Fruit fly (Drosophila melanogaster) Kc167 (cell line): ENCODE measurements around the gene Sugb.

ENCODE experiments used
- Myc ChIP-seq: fragments of >200 bp; optimal IDR thresholded peaks from 2 replicates; lab custom pipeline; 2017; ENCODE audit warnings: missing external identifiers
- h ChIP-seq: fragments of >200 bp; optimal IDR thresholded peaks from 3 replicates; lab custom pipeline; 2018; ENCODE audit warnings: missing external identifiers
- insv ChIP-seq: fragments of >200 bp; optimal IDR thresholded peaks from 3 replicates; lab custom pipeline; 2018; ENCODE audit warnings: missing external identifiers

DNA sequence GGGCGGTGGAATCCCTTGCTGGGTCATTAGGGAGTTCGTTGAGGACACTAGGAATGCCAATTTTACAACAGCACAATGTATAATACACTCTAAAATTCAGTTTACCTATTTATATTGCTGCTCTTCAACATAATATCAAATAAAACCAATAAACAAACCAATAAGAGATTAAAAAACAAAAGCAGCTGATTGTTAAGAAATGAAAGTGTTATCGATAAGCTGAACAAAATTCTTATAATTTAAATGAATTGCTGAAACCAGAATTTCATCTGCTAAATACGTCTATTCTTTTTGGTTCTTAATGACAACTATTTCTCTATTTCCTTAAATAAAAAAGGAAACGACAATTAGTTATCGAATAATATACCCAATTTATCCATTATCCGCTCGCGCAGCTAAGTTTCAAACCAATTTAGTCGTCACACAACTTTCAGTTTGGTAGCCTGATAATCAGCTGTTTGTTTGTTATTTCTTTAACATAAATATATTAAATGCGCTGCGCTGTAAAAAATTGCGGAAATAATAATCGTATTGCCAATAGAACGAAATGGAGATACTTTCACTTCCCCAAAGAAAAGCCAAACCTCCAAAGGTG is 7.5 kb downstream of the Sugb start, which contains the start of the genes Pldn and CG14135:
- TF ChIP-seq Myc (lab: Kevin White, UChicago): no peak
- TF ChIP-seq h (lab: Kevin White, UChicago): no peak
- TF ChIP-seq insv (lab: Kevin White, UChicago): no peak
